Worm (Caenorhabditis elegans) whole organism, late embryonic: ENCODE measurements around the gene C07A9.10.
A peak's percentile ranks its signal among the peaks of the same experiment; 100 is the strongest.

Experiments
- C08G9.2 ChIP-seq: sonication (generic microtip); optimal IDR thresholded peaks from 2 replicates; lab custom pipeline; 2016; ENCODE audit warnings: mild to moderate bottlenecking, missing genetic modification characterization, moderate library complexity, missing compliant biosample characterization
- F13H6.1 ChIP-seq: sonication (generic microtip); optimal IDR thresholded peaks from 2 replicates; lab custom pipeline; 2016; ENCODE audit warnings: missing genetic modification characterization, missing compliant biosample characterization
- K02D7.2 ChIP-seq: sonication (generic microtip); optimal IDR thresholded peaks from 2 replicates; lab custom pipeline; 2017; ENCODE audit warnings: mild to moderate bottlenecking, missing genetic modification characterization, missing compliant biosample characterization
- T23F11.4 ChIP-seq: fragments of 200-800 bp; sonication (Bioruptor generic); optimal IDR thresholded peaks from 2 replicates; lab custom pipeline; 2018; ENCODE audit warnings: mild to moderate bottlenecking, missing genetic modification characterization, missing compliant biosample characterization
- Y22D7AL.16 ChIP-seq: sonication (generic microtip); optimal IDR thresholded peaks from 2 replicates; lab custom pipeline; 2016; ENCODE audit warnings: missing genetic modification characterization, missing compliant biosample characterization
- ceh-14 ChIP-seq: sonication (generic microtip); optimal IDR thresholded peaks from 2 replicates; lab custom pipeline; 2016; ENCODE audit warnings: missing genotype, missing genetic modification characterization, missing compliant biosample characterization
- ceh-18 ChIP-seq: sonication (generic microtip); optimal IDR thresholded peaks from 2 replicates; lab custom pipeline; 2016; ENCODE audit warnings: missing genetic modification characterization, missing compliant biosample characterization
- ceh-19 ChIP-seq: fragments of 200-800 bp; sonication (Bioruptor generic); optimal IDR thresholded peaks from 2 replicates; lab custom pipeline; 2018; ENCODE audit warnings: mild to moderate bottlenecking, missing genetic modification characterization, missing compliant biosample characterization
- ceh-2 ChIP-seq: sonication (generic microtip); optimal IDR thresholded peaks from 2 replicates; lab custom pipeline; 2016; ENCODE audit warnings: missing genotype, missing genetic modification characterization, missing compliant biosample characterization
- ceh-31 ChIP-seq: sonication (generic microtip); optimal IDR thresholded peaks from 2 replicates; lab custom pipeline; 2016; ENCODE audit warnings: missing genetic modification characterization, missing compliant biosample characterization
- ceh-34 ChIP-seq: sonication (generic microtip); optimal IDR thresholded peaks from 2 replicates; lab custom pipeline; 2016; ENCODE audit warnings: mild to moderate bottlenecking, missing genetic modification characterization, missing compliant biosample characterization
- ceh-45 ChIP-seq: fragments of 200-800 bp; sonication (Bioruptor generic); IDR thresholded peaks from 2 replicates; pipeline ENCODE4 v1.3.6; 2022; ENCODE audit warnings: missing genetic modification reagents, missing genetic modification characterization, missing compliant biosample characterization
- ceh-48 ChIP-seq: sonication (generic microtip); optimal IDR thresholded peaks from 2 replicates; lab custom pipeline; 2016; ENCODE audit warnings: missing genetic modification characterization, inconsistent platforms, missing compliant biosample characterization
- ceh-6 ChIP-seq: fragments of 200-800 bp; sonication (Bioruptor generic); optimal IDR thresholded peaks from 2 replicates; lab custom pipeline; 2018; ENCODE audit warnings: mild to moderate bottlenecking, missing genetic modification characterization, missing compliant biosample characterization
- che-1 ChIP-seq: sonication (generic microtip); optimal IDR thresholded peaks from 2 replicates; lab custom pipeline; 2016; ENCODE audit warnings: mild to moderate bottlenecking, missing genetic modification characterization, missing compliant biosample characterization
- dmd-4 ChIP-seq: sonication (generic microtip); optimal IDR thresholded peaks from 2 replicates; lab custom pipeline; 2016; ENCODE audit warnings: borderline replicate concordance, missing genetic modification characterization, missing compliant biosample characterization
- dve-1 ChIP-seq: sonication (generic microtip); optimal IDR thresholded peaks from 2 replicates; lab custom pipeline; 2017; ENCODE audit warnings: antibody characterized with exemption, mild to moderate bottlenecking, missing genetic modification characterization, missing compliant biosample characterization
- elt-2 ChIP-seq: sonication (generic microtip); optimal IDR thresholded peaks from 2 replicates; lab custom pipeline; 2016; ENCODE audit warnings: missing genetic modification reagents, missing genetic modification characterization, missing compliant biosample characterization
- ets-4 ChIP-seq: sonication (generic microtip); optimal IDR thresholded peaks from 2 replicates; lab custom pipeline; 2016; ENCODE audit warnings: missing genetic modification characterization, missing compliant biosample characterization
- eyg-1 ChIP-seq: sonication (generic microtip); optimal IDR thresholded peaks from 2 replicates; lab custom pipeline; 2016; ENCODE audit warnings: missing genotype, missing genetic modification characterization, missing compliant biosample characterization
- fkh-6 ChIP-seq: sonication (generic microtip); optimal IDR thresholded peaks from 2 replicates; lab custom pipeline; 2016; ENCODE audit warnings: missing genetic modification characterization, missing compliant biosample characterization
- hlh-30 ChIP-seq: sonication (generic microtip); optimal IDR thresholded peaks from 2 replicates; lab custom pipeline; 2017; ENCODE audit warnings: antibody characterized with exemption, missing genetic modification characterization, missing compliant biosample characterization; ENCODE audit not compliant: insufficient read depth
- hlh-8 ChIP-seq: sonication (generic microtip); optimal IDR thresholded peaks from 2 replicates; lab custom pipeline; 2016; ENCODE audit warnings: missing genotype, missing genetic modification characterization, missing compliant biosample characterization
- madf-2 ChIP-seq: sonication (generic microtip); optimal IDR thresholded peaks from 2 replicates; lab custom pipeline; 2017; ENCODE audit warnings: missing genetic modification characterization, missing compliant biosample characterization
- nfya-1 ChIP-seq: sonication (generic microtip); optimal IDR thresholded peaks from 2 replicates; lab custom pipeline; 2017; ENCODE audit warnings: missing genetic modification characterization, mild to moderate bottlenecking, missing compliant biosample characterization, antibody characterized with exemption, moderate library complexity
- nhr-232 ChIP-seq: sonication (generic microtip); optimal IDR thresholded peaks from 2 replicates; lab custom pipeline; 2016; ENCODE audit warnings: missing genetic modification characterization, missing compliant biosample characterization
- pag-3 ChIP-seq: sonication (generic microtip); optimal IDR thresholded peaks from 2 replicates; lab custom pipeline; 2016; ENCODE audit warnings: missing compliant biosample characterization, missing genetic modification characterization, borderline replicate concordance
- pat-9 ChIP-seq: fragments of 200-800 bp; sonication (Bioruptor generic); optimal IDR thresholded peaks from 2 replicates; lab custom pipeline; 2018; ENCODE audit warnings: mild to moderate bottlenecking, missing genetic modification characterization, moderate library complexity, missing compliant biosample characterization
- pqm-1 ChIP-seq: sonication (generic microtip); optimal IDR thresholded peaks from 2 replicates; lab custom pipeline; 2016; ENCODE audit warnings: missing genetic modification characterization, missing compliant biosample characterization
- pros-1 ChIP-seq: fragments of 150-350 bp; optimal IDR thresholded peaks from 2 replicates; lab custom pipeline; 2014; ENCODE audit warnings: missing biosample characterization, missing genetic modification reagents, missing genetic modification characterization
- ref-2 ChIP-seq: sonication (generic microtip); optimal IDR thresholded peaks from 2 replicates; lab custom pipeline; 2016; ENCODE audit warnings: missing genetic modification characterization, missing compliant biosample characterization
- sdc-2 ChIP-seq: sonication (generic microtip); optimal IDR thresholded peaks from 2 replicates; lab custom pipeline; 2016; ENCODE audit warnings: missing genotype, missing genetic modification characterization, missing compliant biosample characterization
- sox-2 ChIP-seq: fragments of 200-800 bp; sonication (Bioruptor generic); IDR thresholded peaks from 2 replicates; pipeline ENCODE4 v1.3.6; 2022; ENCODE audit warnings: missing genetic modification reagents, missing genetic modification characterization, missing compliant biosample characterization
- sox-4 ChIP-seq: sonication (generic microtip); optimal IDR thresholded peaks from 2 replicates; lab custom pipeline; 2017; ENCODE audit warnings: mild to moderate bottlenecking, missing genetic modification characterization, inconsistent platforms, missing compliant biosample characterization
- tbx-2 ChIP-seq: sonication (generic microtip); optimal IDR thresholded peaks from 2 replicates; lab custom pipeline; 2016; ENCODE audit warnings: missing genetic modification characterization, missing compliant biosample characterization
- tbx-7 ChIP-seq: sonication (generic microtip); optimal IDR thresholded peaks from 2 replicates; lab custom pipeline; 2016; ENCODE audit warnings: missing genotype, missing genetic modification characterization, missing compliant biosample characterization
- unc-3 ChIP-seq, 2 experiments: fragments of 200-800 bp in 1 of 2; sonication (Bioruptor generic) in 1 of 2; sonication (generic microtip) in 1 of 2; conservative IDR thresholded peaks in 1 of 2; optimal IDR thresholded peaks in 1 of 2; 2 replicates each; pipeline versions ENCODE4 v1.3.6 to Lab custom; 2016 to 2022; ENCODE audit warnings: missing compliant biosample characterization in 2 of 2, missing genetic modification characterization in 2 of 2, missing genetic modification reagents in 1 of 2
- unc-42 ChIP-seq: sonication (generic microtip); optimal IDR thresholded peaks from 2 replicates; lab custom pipeline; 2016; ENCODE audit warnings: missing genotype, missing genetic modification characterization, missing compliant biosample characterization
- unc-55 ChIP-seq: sonication (generic microtip); optimal IDR thresholded peaks from 2 replicates; lab custom pipeline; 2017; ENCODE audit warnings: missing biosample characterization, missing genetic modification reagents, missing genetic modification characterization

C07A9.10 gene

ce11 chrIII:9667591-9668265, 18.1 kb downstream of the C07A9.10 start, which contains the start of gene C07A9.9:
Gene C07A9.9 (minus strand): TSS chrIII:9667641.
- peak; percentile 24 for TF ChIP-seq nhr-232 (tag; lab: Kevin White, UChicago)
- peak; percentile 7 for TF ChIP-seq unc-55
- TF ChIP-seq T23F11.4 (GFP tag; lab: Kevin White, UChicago) = peak; percentile 25
- peak; percentile 15 for TF ChIP-seq ceh-2 (tag; lab: Kevin White, UChicago)
- no peak for TF ChIP-seq Y22D7AL.16 (tag; lab: Kevin White, UChicago)
- no peak for TF ChIP-seq pat-9 (tag; lab: Kevin White, UChicago)
- peak; percentile 53 for TF ChIP-seq dve-1
- peak; percentile 46 for TF ChIP-seq fkh-6 (tag; lab: Kevin White, UChicago)
- TF ChIP-seq hlh-8 (tag; lab: Kevin White, UChicago) = peak; percentile 18
- TF ChIP-seq unc-3 (GFP tag; conservative IDR thresholded peaks at IDR 0.05; lab: Robert Waterston, UW) = 0 out of 2 replicates have a peak, but pooled peaks have one; percentile 4
- no peak for TF ChIP-seq unc-3 (tag; optimal IDR thresholded peaks at IDR 0.05; lab: Kevin White, UChicago)
- TF ChIP-seq ceh-19 = peak; percentile 28
- TF ChIP-seq pag-3 (tag; lab: Kevin White, UChicago) = peak; percentile 1
- peak; percentile 68 for TF ChIP-seq pros-1
- TF ChIP-seq sox-4 (tag; lab: Kevin White, UChicago) = no peak
- peak; percentile 76 for TF ChIP-seq ceh-18
- peak; percentile 52 for TF ChIP-seq unc-42
- TF ChIP-seq C08G9.2 (tag; lab: Kevin White, UChicago) = peak; percentile 17
- peak; percentile 46 for TF ChIP-seq ceh-14 (tag; lab: Kevin White, UChicago)
- peak; percentile 37 for TF ChIP-seq eyg-1 (tag; lab: Kevin White, UChicago)
- TF ChIP-seq ref-2 (tag; lab: Kevin White, UChicago) = peak; percentile 70
- TF ChIP-seq elt-2 = peak; percentile 38
- no peak for TF ChIP-seq K02D7.2
- no peak for TF ChIP-seq ceh-45 (GFP tag; lab: Robert Waterston, UW)
- TF ChIP-seq tbx-2 (tag; lab: Kevin White, UChicago) = peak; percentile 88
- TF ChIP-seq ceh-34 (tag; lab: Kevin White, UChicago) = peak; percentile 80
- peak; percentile 52 for TF ChIP-seq ceh-6 (GFP tag; lab: Kevin White, UChicago)
- peak; percentile 12 for TF ChIP-seq sdc-2 (tag; lab: Kevin White, UChicago)
- TF ChIP-seq F13H6.1 (tag; lab: Kevin White, UChicago) = peak; percentile 43
- no peak for TF ChIP-seq tbx-7 (tag; lab: Kevin White, UChicago)
- TF ChIP-seq ets-4 (tag; lab: Kevin White, UChicago) = peak; percentile 38
- TF ChIP-seq ceh-48 (tag; lab: Kevin White, UChicago) = no peak
- peak; percentile 69 for TF ChIP-seq nfya-1 (tag; lab: Kevin White, UChicago)
- peak; percentile 83 for TF ChIP-seq pqm-1
- peak; percentile 67 for TF ChIP-seq ceh-31 (tag; lab: Kevin White, UChicago)
- no peak for TF ChIP-seq madf-2
- no peak for TF ChIP-seq dmd-4 (tag; lab: Kevin White, UChicago)

DNA sequence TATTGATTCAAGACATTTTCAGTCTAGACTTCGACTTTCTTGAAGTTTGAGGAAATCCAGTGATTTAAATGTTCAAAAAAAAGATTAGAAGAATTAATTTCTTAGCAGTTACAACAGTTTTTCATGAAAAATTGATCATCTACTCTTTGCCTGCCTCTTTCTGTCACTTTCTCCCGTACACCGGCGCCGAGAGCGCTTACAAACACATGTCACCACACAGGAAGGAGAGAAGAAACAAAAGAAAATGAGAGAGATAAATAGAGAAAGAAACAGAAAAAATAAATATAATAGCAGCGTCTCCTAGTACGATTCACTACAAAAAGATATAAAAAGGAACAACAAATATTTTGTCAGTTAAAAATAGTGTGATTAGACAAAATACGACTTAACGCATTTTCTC, 19.2 kb downstream of the C07A9.10 start:
- TF ChIP-seq unc-55 (peak; percentile 53), elt-2 (no peak), pqm-1 (no peak), che-1 (tag; lab: Kevin White, UChicago) (no peak)

ce11 chrIII:9666239-9666638, 19.6 kb downstream of the C07A9.10 start:
- peak; percentile 48 for TF ChIP-seq hlh-30 (tag; lab: Kevin White, UChicago)
- no peak for TF ChIP-seq sox-2 (GFP tag; lab: Robert Waterston, UW)
